4 worm cellular contexts compared by ENCODE assay signal in genomic region chrII:14407332-14408270, ce11.
TF ChIP-seq lines count a peak whose summit lies in the region.

No protein-coding gene starts in this region.

TF ChIP-seq in whole organism, L2 larva, 48 proteins besides CTCF, POLR2A, EP300 and RAD21:
- peak; percentile 46 for TF ChIP-seq crh-2 (tag; optimal IDR thresholded peaks at IDR 0.05; lab: Kevin White, UChicago)
- TF ChIP-seq blmp-1 (tag; optimal IDR thresholded peaks at IDR 0.05; lab: Kevin White, UChicago; ENCODE audit: insufficient read depth), result peak; percentile 11
- TF ChIP-seq nhr-21 (tag; optimal IDR thresholded peaks at IDR 0.05; lab: Kevin White, UChicago), result peak; percentile 28
- peak; percentile 95 for TF ChIP-seq ama-1 (optimal IDR thresholded peaks at IDR 0.05; lab: Kevin White, UChicago)
- TF ChIP-seq C34F6.9 (tag; optimal IDR thresholded peaks at IDR 0.05; lab: Kevin White, UChicago), result peak; percentile 76
- peak; percentile 43 for TF ChIP-seq nhr-25 (tag; optimal IDR thresholded peaks at IDR 0.05; lab: Kevin White, UChicago)
- peak; percentile 31 for TF ChIP-seq lin-13 (GFP tag; optimal IDR thresholded peaks at IDR 0.05; lab: Kevin White, UChicago)
- TF ChIP-seq nhr-23 (tag; optimal IDR thresholded peaks at IDR 0.05; lab: Kevin White, UChicago), result no peak
- no peak for TF ChIP-seq nhr-12 (tag; optimal IDR thresholded peaks at IDR 0.05; lab: Kevin White, UChicago)
- TF ChIP-seq sem-4 (tag; optimal IDR thresholded peaks at IDR 0.05; lab: Kevin White, UChicago), result peak; percentile 90
- no peak for TF ChIP-seq unc-39 (tag; optimal IDR thresholded peaks at IDR 0.05; lab: Kevin White, UChicago)
- peak; percentile 9 for TF ChIP-seq skn-1 (tag; optimal IDR thresholded peaks at IDR 0.05; lab: Kevin White, UChicago)
- no peak for TF ChIP-seq R02D3.7 (tag; optimal IDR thresholded peaks at IDR 0.05; lab: Kevin White, UChicago)
- TF ChIP-seq ztf-4 (tag; optimal IDR thresholded peaks at IDR 0.05; lab: Kevin White, UChicago), result peak; percentile 91
- TF ChIP-seq lsy-2 (tag; optimal IDR thresholded peaks at IDR 0.05; lab: Kevin White, UChicago), result peak in 1 of 2 experiments; percentile 80
- TF ChIP-seq ztf-1 (GFP tag; conservative IDR thresholded peaks at IDR 0.05; lab: Robert Waterston, UW), result no peak
- TF ChIP-seq fos-1 (tag; optimal IDR thresholded peaks at IDR 0.05; lab: Kevin White, UChicago), result no peak
- no peak for TF ChIP-seq mdl-1 (tag; optimal IDR thresholded peaks at IDR 0.05; lab: Kevin White, UChicago)

TF ChIP-seq in whole organism, L4 larva, 104 proteins besides CTCF, POLR2A, EP300 and RAD21 (continues in another document):
- peak; percentile 7; the same call in 1 of the 2 replicates for TF ChIP-seq hmg-1.1 (GFP tag; IDR thresholded peaks at IDR 0.05; lab: Robert Waterston, UW)
- no peak for TF ChIP-seq F44E2.7 (GFP tag; IDR thresholded peaks at IDR 0.05; lab: Robert Waterston, UW)
- TF ChIP-seq arid-1 (GFP tag; conservative IDR thresholded peaks at IDR 0.05; lab: Robert Waterston, UW), result 0 out of 2 replicates have a peak, but pooled peaks have one; percentile 42
- peak in 1 of 2 experiments; percentile 16 for TF ChIP-seq mdl-1 (tag; optimal IDR thresholded peaks at IDR 0.05; lab: Kevin White, UChicago)
- TF ChIP-seq lin-39 (tag; optimal IDR thresholded peaks at IDR 0.05; lab: Kevin White, UChicago), result no peak
- no peak for TF ChIP-seq fos-1 (tag; optimal IDR thresholded peaks at IDR 0.05; lab: Kevin White, UChicago)
- TF ChIP-seq sdz-12 (GFP tag; optimal IDR thresholded peaks at IDR 0.05; lab: Kevin White, UChicago), result no peak
- TF ChIP-seq attf-4 (tag; optimal IDR thresholded peaks at IDR 0.05; lab: Kevin White, UChicago), result no peak
- TF ChIP-seq mdt-29 (GFP tag; IDR thresholded peaks at IDR 0.05; lab: Robert Waterston, UW), result 0 out of 2 replicates have a peak, but pooled peaks have one; percentile 14
- TF ChIP-seq dve-1 (tag; optimal IDR thresholded peaks at IDR 0.05; lab: Kevin White, UChicago; ENCODE audit: insufficient read depth), result peak; percentile 74
- no peak for TF ChIP-seq jun-1 (tag; optimal IDR thresholded peaks at IDR 0.05; lab: Kevin White, UChicago)
- TF ChIP-seq dpl-1 (GFP tag; optimal IDR thresholded peaks at IDR 0.05; lab: Kevin White, UChicago), result peak; percentile 31
- TF ChIP-seq nhr-10 (tag; optimal IDR thresholded peaks at IDR 0.05; lab: Kevin White, UChicago), result no peak
- peak in 1 of 2 experiments; percentile 81 for TF ChIP-seq lsy-2 (tag; optimal IDR thresholded peaks at IDR 0.05; lab: Kevin White, UChicago)
- peak; percentile 66 for TF ChIP-seq nhr-25 (tag; optimal IDR thresholded peaks at IDR 0.05; lab: Kevin White, UChicago; ENCODE audit: borderline replicate concordance, insufficient read depth)
- TF ChIP-seq duxl-1 (tag; optimal IDR thresholded peaks at IDR 0.05; lab: Kevin White, UChicago; ENCODE audit: poor library complexity), result peak; percentile 39
- no peak for TF ChIP-seq ceh-82 (tag; optimal IDR thresholded peaks at IDR 0.05; lab: Kevin White, UChicago)
- no peak for TF ChIP-seq aly-2 (tag; optimal IDR thresholded peaks at IDR 0.05; lab: Kevin White, UChicago)
- no peak for TF ChIP-seq daf-16 (GFP tag; optimal IDR thresholded peaks at IDR 0.05; lab: Kevin White, UChicago)
- peak; percentile 43 for TF ChIP-seq daf-16 (tag; optimal IDR thresholded peaks at IDR 0.05; lab: Kevin White, UChicago)
- peak; percentile 17 for TF ChIP-seq nhr-6 (tag; optimal IDR thresholded peaks at IDR 0.05; lab: Kevin White, UChicago)
- TF ChIP-seq tra-1 (GFP tag; IDR thresholded peaks at IDR 0.05; lab: Robert Waterston, UW), result no peak
- no peak for TF ChIP-seq ceh-62 (tag; optimal IDR thresholded peaks at IDR 0.05; lab: Kevin White, UChicago)
- TF ChIP-seq nhr-111 (GFP tag; optimal IDR thresholded peaks at IDR 0.05; lab: Kevin White, UChicago), result no peak

TF ChIP-seq in whole organism, late embryonic, 69 proteins besides CTCF, POLR2A, EP300 and RAD21:
- TF ChIP-seq ceh-18 (tag; optimal IDR thresholded peaks at IDR 0.05; lab: Kevin White, UChicago) (no peak), ztf-16 (tag; optimal IDR thresholded peaks at IDR 0.05; lab: Kevin White, UChicago) (no peak), rnt-1 (tag; optimal IDR thresholded peaks at IDR 0.05; lab: Kevin White, UChicago) (no peak), nhr-232 (tag; optimal IDR thresholded peaks at IDR 0.05; lab: Kevin White, UChicago) (no peak), ceh-30 (tag; optimal IDR thresholded peaks at IDR 0.05; lab: Kevin White, UChicago) (peak; percentile 66), tbx-2 (tag; optimal IDR thresholded peaks at IDR 0.05; lab: Kevin White, UChicago) (peak; percentile 5), ceh-19 (GFP tag; optimal IDR thresholded peaks at IDR 0.05; lab: Kevin White, UChicago) (no peak), ceh-31 (tag; optimal IDR thresholded peaks at IDR 0.05; lab: Kevin White, UChicago) (peak; percentile 2), pha-4 (tag; optimal IDR thresholded peaks at IDR 0.05; lab: Kevin White, UChicago) (no peak), hlh-6 (tag; optimal IDR thresholded peaks at IDR 0.05; lab: Kevin White, UChicago) (no peak), ceh-24 (tag; optimal IDR thresholded peaks at IDR 0.05; lab: Kevin White, UChicago) (peak; percentile 32), pax-1 (tag; optimal IDR thresholded peaks at IDR 0.05; lab: Kevin White, UChicago) (no peak), odd-2 (tag; optimal IDR thresholded peaks at IDR 0.05; lab: Kevin White, UChicago) (no peak), pag-3 (tag; optimal IDR thresholded peaks at IDR 0.05; lab: Kevin White, UChicago; ENCODE audit: borderline replicate concordance) (no peak), sox-2 (GFP tag; IDR thresholded peaks at IDR 0.05; lab: Robert Waterston, UW) (no peak), syd-9 (tag; optimal IDR thresholded peaks at IDR 0.05; lab: Kevin White, UChicago) (no peak), ceh-2 (tag; optimal IDR thresholded peaks at IDR 0.05; lab: Kevin White, UChicago) (no peak), dmd-4 (tag; optimal IDR thresholded peaks at IDR 0.05; lab: Kevin White, UChicago; ENCODE audit: borderline replicate concordance) (peak; percentile 4), che-1 (tag; optimal IDR thresholded peaks at IDR 0.05; lab: Kevin White, UChicago) (no peak), ceh-48 (tag; optimal IDR thresholded peaks at IDR 0.05; lab: Kevin White, UChicago) (no peak), ama-1 (optimal IDR thresholded peaks at IDR 0.05; lab: Kevin White, UChicago) (peak; percentile 28), unc-42 (tag; optimal IDR thresholded peaks at IDR 0.05; lab: Kevin White, UChicago) (no peak)

TF ChIP-seq in whole organism, mixed stage, embryonic, 35 proteins besides CTCF, POLR2A, EP300 and RAD21:
- TF ChIP-seq sptf-1 (tag; optimal IDR thresholded peaks at IDR 0.05; lab: Kevin White, UChicago) (peak; percentile 2), mls-2 (tag; optimal IDR thresholded peaks at IDR 0.05; lab: Kevin White, UChicago) (peak; percentile 57), hlh-1 (tag; optimal IDR thresholded peaks at IDR 0.05; lab: Kevin White, UChicago) (no peak)
